Worm (Caenorhabditis elegans) whole organism, dauer: ENCODE measurements around the gene rpn-9.

Experiments
- unc-62 ChIP-seq: sonication (generic microtip); optimal IDR thresholded peaks from 2 replicates; lab custom pipeline; 2017; ENCODE audit warnings: missing biosample characterization, missing genetic modification reagents, missing genetic modification characterization

rpn-9 gene

DNA sequence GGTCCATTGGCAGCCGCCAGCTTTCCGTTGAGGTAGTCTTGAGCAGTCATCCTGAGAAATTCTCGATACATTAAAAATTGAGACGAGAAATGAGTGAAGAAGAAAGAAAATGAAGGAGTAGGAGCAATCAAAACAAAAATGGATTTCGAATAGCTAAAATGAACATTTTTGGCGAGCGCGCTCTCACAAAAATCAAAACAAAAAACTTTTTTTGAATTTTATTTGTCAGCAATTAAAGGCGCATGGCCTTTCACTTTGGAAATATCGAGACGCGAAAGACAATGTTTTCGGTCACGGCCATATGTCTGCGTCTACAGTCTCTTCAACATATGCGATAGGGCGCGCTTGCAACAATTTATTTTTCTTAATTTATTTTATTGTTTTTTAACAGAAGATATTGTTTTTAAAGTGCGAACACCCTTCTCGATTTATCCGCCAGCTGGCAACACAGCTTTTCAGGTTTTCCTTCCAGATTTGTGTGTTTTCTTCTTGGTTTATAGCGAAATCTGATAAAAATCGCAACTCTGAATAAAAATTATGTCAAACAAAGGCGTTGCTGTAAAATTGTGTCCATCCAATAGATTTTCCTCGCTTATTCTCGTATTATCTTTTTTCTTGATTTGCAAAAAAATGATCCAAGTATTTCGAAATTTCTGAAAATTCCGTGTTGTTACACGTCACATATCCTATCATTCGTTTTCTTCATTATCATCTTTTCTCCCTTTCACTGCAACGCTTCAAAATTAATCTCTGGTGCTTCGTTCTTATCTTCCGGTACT lies at the start of gene rpn-9, which contains the start of gene T06D8.9:
rpn-9 (minus strand) TSS at position 51 of the 779 bp plus-strand sequence.
T06D8.9 (plus strand) TSS at position 729 of the 779 bp plus-strand sequence.
- no peak for TF ChIP-seq unc-62 (GFP tag; lab: Kevin White, UChicago)

DNA sequence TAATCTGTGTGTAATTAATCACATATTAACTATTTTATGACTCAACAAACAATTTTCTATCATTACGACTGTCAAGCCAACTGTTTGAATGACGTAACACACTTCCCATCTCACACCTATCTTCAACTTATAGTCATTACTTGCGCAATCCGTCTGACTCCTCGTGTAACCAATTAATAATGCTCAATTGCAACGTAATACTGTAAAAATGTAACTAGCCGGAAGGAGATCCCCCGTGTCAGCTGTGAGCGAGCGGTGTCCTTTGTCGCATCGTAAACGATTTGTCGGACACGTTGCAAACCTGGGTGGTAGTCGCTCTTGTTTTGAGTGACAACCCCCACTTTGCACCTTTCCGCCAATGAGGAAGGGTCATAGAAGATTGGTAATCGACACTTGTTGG lies 49.4 kb upstream of the rpn-9 start:
- no peak for TF ChIP-seq unc-62 (GFP tag; lab: Kevin White, UChicago)

DNA sequence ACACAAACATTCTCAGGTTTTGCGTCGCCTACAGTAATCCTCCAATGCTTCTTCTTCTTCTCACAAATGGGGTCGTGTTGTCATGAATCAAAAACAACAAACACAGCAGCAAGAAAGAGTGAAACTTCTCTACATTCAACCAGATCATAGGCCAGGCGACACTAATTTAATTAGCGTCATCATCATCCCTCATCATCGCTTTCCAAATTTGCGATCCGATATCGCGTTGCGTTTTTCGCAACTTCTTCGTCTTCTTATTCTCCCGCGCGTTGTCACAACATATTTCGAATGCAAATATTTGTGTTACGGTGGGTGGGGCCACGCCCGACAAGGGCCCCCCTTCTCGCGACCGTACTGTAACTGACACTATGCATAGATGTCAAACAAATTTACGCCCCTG lies 47.7 kb upstream of the rpn-9 start:
- TF ChIP-seq unc-62 (GFP tag; lab: Kevin White, UChicago): no peak

DNA sequence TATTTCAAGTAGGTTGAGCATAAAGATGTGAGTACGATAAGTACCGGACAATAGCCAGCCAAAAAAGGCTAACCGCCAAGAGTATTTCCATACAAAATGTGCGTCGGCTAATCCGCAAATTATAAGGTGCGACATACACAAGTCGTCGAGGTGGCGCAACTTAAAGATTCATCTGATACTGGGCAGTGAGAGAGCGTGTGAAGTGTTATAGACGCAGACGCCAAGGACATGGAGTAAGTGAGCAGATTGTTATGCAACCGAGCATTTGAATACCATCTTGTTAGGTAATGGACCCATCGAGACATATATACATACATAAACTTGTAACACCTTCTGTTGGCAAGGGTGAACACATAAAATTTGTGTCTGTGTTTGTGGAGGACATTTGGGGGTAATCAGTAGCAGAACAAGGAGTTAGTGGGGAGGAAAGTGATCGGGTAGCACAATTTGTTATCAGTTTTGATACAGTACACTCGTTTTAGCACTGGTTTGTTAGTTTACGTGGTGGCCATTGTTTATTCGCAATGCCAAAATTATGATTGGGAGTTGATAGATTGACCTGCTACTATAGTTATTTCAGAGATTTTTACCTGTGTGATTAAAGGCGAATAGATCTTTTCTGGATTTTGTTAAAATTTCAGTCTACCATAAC lies 46.7 kb upstream of the rpn-9 start:
- TF ChIP-seq unc-62 (GFP tag; lab: Kevin White, UChicago): no peak

DNA sequence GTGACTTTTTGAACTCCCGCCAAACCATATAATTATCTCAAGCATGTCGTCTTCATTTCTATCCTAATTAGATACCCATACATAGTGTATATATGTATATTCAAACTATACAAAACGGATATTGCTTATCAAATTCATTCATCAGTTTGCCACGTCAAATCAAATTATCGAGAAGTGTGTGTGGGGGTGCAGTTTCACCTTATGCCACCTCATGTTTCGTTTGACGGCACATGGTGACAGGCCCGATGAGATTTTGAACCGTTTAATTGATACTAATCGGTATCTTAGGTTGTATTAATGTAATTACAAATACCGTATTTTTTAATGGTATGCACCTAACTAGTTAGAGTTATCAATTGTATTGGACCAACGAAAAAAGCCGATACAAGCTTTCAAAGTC lies 46.0 kb upstream of the rpn-9 start:
- no peak for TF ChIP-seq unc-62 (GFP tag; lab: Kevin White, UChicago)

DNA sequence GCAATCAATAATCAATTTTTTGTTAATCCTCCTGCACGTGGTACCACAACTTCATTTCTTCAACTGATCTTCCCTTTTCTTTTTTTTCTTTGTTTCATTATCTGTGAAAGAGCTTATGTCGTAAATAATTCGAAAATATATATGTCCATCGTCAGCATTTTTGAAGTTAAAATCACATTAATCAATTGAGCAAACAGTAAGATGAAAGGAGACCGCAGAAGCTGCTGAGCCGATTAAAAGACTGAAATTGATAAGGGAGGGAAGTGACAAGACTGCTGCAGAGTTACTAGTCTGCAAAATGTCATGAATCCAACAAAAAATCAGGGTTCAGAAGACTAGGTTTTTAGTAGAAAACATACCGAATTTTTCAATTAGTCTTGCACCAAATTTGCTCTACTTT lies 45.1 kb upstream of the rpn-9 start:
- TF ChIP-seq unc-62 (GFP tag; lab: Kevin White, UChicago): no peak

DNA sequence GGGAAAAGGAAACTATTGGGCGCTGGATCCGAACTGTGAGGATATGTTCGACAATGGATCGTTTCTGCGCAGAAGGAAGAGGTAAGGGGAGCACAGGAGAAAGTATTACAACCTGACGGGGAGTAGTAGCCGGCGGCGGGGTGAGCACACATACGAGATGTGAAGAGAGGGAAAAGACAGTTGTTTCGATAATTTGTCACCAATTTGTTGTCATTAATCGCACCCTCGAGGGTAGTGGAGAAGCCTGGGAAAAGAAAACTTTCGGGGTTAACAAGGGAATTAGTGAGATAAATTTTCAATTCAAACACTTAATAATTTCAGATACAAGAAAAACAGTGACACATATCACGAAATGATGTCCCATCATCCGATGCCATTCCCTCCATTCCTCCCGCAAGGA lies 44.3 kb upstream of the rpn-9 start:
- no peak for TF ChIP-seq unc-62 (GFP tag; lab: Kevin White, UChicago)

DNA sequence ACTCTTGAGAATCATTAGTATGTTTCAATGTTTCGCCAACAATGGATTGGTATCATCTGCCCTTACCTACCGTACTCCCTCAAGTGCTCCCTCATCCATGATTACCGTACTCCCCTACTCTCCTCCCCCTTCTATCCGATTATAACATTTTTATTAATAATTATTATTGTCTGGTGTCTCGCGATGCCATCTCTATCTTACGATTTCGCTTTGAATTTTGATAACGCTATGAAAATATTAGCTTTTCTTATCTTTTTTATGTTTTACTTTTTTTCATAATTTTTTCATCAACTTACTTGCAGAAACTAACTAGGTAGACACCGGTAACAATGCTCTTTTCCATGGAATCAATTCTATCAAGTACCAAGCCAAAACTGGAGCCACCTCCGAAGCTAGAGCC lies 42.9 kb upstream of the rpn-9 start, which contains the start of gene unc-130:
unc-130 (plus strand) TSS at position 301 of the 400 bp plus-strand sequence.
- no peak for TF ChIP-seq unc-62 (GFP tag; lab: Kevin White, UChicago)

DNA sequence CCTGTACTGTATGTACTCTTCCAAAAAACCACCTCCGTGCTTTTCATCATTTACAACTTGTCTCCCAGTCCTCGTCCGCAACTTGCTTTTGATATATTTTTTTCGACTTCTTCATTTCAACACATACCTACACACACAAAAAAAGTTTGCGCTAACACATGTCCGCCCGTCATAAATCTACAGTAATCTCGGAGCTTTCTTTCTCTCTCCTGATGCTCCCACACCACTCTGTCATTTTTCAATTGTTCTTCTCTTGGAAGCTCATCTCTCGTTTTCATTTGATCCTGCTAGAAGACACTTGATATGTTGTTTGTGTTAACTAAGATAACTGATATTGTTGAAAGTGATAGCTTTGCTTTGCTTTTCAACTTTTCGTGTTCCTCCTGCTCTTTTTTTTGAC lies 42.5 kb upstream of the rpn-9 start:
- TF ChIP-seq unc-62 (GFP tag; lab: Kevin White, UChicago): no peak

DNA sequence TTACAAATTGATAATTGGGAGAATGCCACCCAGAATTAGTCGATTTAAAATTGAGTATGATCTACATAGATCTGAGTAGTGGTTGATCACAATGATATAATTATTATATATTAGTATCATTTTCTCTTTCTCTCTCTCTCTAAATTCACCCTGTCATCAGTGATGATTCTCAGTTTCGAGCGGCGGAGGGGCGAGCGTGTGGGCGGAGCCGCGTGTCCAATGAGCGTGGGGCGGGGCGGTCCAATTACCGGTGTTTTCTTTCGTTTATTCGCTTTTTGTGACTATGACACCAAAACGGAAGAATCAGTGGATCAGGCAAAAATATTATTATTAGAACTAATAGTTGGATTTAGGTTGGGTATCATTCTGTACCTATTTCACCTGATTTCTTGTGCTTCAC lies 41.3 kb upstream of the rpn-9 start:
- TF ChIP-seq unc-62 (GFP tag; lab: Kevin White, UChicago): no peak

DNA sequence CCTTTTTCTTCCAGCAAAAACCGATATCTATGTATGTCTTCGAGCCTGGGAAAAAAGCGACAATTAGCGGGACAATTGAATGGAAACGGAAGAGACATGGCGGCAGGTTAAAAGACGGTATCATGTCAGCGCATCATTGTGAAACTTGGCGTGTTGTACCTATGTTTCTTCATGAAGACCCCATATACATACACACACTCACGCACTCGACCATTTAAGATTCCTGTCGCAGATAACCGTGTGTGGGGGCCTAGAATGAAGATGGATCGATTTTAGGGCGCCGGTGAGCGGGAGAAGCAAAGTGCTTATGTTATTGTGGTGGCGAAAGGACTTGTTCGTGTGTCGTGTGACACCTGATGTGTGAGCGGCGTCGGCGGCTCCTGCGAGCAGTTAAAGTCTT lies 38.2 kb upstream of the rpn-9 start:
- no peak for TF ChIP-seq unc-62 (GFP tag; lab: Kevin White, UChicago)

DNA sequence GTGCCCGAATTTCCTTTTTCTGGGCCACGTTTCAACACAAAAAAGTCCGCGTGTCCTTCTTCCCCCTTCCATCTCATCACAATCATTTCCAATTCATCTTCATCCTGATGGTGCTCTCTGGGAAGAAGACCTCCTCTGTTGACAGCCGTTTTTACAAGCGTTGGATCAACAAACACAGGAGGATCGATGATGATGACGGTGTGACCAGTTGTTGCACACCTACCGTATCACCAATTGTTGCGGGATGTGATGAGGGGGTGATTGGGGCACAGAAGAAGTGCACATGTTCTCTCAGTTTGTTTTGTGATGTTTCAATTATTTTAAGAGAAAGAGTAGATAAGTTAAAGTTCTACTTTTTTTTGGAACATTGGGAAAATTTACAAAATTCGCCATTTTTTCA lies 36.8 kb upstream of the rpn-9 start:
- TF ChIP-seq unc-62 (GFP tag; lab: Kevin White, UChicago): no peak

DNA sequence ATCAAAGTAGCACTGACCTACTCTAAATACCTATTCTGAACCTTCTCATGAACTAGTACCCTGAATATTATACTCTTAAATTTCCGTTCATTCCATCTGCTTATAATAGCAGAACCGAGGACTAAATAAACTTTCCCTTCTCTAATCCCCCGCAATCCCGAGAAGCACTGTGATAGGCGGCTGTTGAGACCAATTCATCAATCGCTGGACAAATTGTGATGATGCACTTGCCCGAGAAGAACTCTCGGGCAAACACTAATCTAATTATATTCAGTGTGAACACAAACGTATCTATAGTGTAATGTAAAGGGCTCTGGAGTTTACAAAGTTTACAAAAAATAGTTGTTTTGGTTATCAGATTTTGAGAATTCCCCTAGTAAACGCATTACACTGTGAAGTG lies 36.2 kb upstream of the rpn-9 start:
- no peak for TF ChIP-seq unc-62 (GFP tag; lab: Kevin White, UChicago)

DNA sequence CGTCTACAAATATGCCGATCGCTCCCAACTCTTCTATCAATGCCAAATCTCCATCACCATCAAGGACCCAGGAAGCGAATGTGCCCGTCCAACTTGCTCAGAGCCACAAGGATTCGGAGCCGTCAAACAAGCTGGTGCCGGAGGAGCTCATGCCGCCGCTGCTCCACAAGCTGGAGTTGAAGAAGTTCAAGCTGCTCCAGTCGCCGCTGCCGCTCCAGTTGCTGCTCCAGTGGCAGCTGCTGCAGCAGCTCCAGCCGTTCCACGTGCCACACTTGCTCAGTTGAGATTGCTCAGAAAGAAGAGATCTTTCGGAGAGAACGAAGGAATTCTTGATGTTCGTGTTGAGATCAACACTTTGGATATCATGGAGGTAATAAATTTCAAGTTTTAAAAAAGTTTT lies 32.1 kb upstream of the rpn-9 start:
- no peak for TF ChIP-seq unc-62 (GFP tag; lab: Kevin White, UChicago)

DNA sequence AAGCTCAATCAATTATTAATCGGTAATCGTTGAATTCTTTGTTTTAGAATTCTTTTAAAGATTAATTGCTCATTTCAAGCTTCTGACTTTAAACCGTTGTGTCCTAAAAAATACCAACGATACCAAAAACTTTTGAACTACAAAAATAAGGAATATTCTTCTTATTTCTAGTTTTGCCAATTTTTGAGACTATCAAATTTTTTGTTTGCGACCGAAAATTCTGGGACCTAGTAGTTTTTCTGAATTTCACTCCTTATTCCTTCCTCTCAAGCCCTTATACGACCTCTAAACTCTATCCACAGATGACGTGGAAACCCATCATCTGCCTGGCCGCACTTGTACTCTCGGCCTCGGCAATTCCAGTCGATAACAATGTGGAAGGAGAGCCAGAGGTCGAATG lies 30.1 kb upstream of the rpn-9 start, which contains the start of gene cut-1:
cut-1 (plus strand) TSS at position 301 of the 400 bp plus-strand sequence.
- no peak for TF ChIP-seq unc-62 (GFP tag; lab: Kevin White, UChicago)

DNA sequence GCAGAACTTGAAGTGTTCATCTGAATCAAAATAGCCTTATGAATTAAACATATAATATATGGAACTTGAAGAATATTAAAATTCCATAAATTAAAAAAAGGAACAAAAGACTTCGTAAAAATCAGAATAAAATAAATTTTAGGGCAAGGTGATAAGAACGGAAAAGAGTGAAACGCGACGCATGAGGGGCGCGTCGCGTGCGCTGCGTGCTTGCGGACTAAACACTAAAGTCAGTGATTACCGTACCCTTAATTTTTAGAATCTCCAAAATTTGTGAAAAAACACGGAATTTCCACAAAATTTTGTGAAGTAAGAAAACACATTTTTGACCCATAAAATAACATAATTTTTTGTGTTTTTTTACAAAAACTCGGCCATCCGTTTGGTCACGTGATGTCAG lies 22.5 kb upstream of the rpn-9 start, which contains the start of gene T05B9.1:
T05B9.1 (minus strand) TSS at position 20 of the 400 bp plus-strand sequence.
- no peak for TF ChIP-seq unc-62 (GFP tag; lab: Kevin White, UChicago)

DNA sequence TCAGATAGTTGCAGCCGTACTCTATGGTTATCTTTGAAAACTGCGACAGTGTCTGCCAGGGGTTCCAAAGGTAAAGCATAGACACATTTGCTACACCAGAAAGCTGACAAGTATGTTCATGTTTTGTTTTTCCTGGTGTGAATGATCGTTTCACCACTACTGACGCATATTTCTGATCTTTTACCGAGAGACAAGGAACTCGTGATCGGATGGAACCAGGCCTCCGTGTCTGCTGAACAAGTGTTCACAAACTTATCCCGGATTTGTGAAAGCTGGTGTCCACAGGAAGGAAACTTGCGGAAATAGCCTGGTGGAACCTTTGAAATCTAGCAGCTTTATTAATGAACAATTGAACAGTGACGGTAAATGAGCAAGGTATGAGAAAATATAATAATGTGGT lies 21.0 kb upstream of the rpn-9 start:
- TF ChIP-seq unc-62 (GFP tag; lab: Kevin White, UChicago): no peak
